Worm (Caenorhabditis elegans) whole organism, L3 larva: ENCODE measurements around the gene pqn-63.
A peak's percentile ranks its signal among the peaks of the same experiment; 100 is the strongest.

Experiments used
- ZK546.5 ChIP-seq: sonication (generic microtip); optimal IDR thresholded peaks from 2 replicates; lab custom pipeline; 2017; ENCODE audit warnings: missing biosample characterization, missing genetic modification characterization
- aly-2 ChIP-seq: fragments of 150-350 bp; optimal IDR thresholded peaks from 2 replicates; lab custom pipeline; 2014; ENCODE audit warnings: missing biosample characterization, missing genetic modification characterization
- ama-1 ChIP-seq: fragments of 150-350 bp; optimal IDR thresholded peaks from 2 replicates; lab custom pipeline; 2018
- ceh-28 ChIP-seq: fragments of 150-350 bp; optimal IDR thresholded peaks from 2 replicates; lab custom pipeline; 2014; ENCODE audit warnings: missing biosample characterization, missing genetic modification reagents, missing genetic modification characterization
- ceh-82 ChIP-seq: fragments of 150-350 bp; optimal IDR thresholded peaks from 2 replicates; lab custom pipeline; 2014; ENCODE audit warnings: missing biosample characterization, missing genetic modification characterization
- ceh-9 ChIP-seq: sonication (generic microtip); optimal IDR thresholded peaks from 2 replicates; lab custom pipeline; 2018; ENCODE audit warnings: missing biosample characterization, missing genetic modification characterization
- daf-12 ChIP-seq: fragments of 150-350 bp; optimal IDR thresholded peaks from 2 replicates; lab custom pipeline; 2014; ENCODE audit warnings: missing biosample characterization, missing genetic modification reagents, missing genetic modification characterization
- egl-27 ChIP-seq: sonication (generic microtip); optimal IDR thresholded peaks from 4 replicates; lab custom pipeline; 2017; ENCODE audit warnings: missing biosample characterization, missing genetic modification reagents, missing genetic modification characterization
- egl-5 ChIP-seq: fragments of 150-350 bp; optimal IDR thresholded peaks from 2 replicates; lab custom pipeline; 2017; ENCODE audit warnings: missing biosample characterization, missing genetic modification reagents, missing genetic modification characterization, inconsistent platforms
- elt-1 ChIP-seq: fragments of 150-350 bp; optimal IDR thresholded peaks from 2 replicates; lab custom pipeline; 2014; ENCODE audit warnings: missing biosample characterization, missing genetic modification characterization
- elt-2 ChIP-seq: sonication (generic microtip); optimal IDR thresholded peaks from 2 replicates; lab custom pipeline; 2016; ENCODE audit warnings: missing genetic modification reagents, mild to moderate bottlenecking, missing genetic modification characterization, missing compliant biosample characterization
- elt-3 ChIP-seq, 3 experiments: fragments of 150-350 bp in 1 of 3; sonication (generic microtip) in 2 of 3; optimal IDR thresholded peaks; 2 replicates in 2 of 3; 4 replicates in 1 of 3; lab custom pipeline; 2014 to 2017; ENCODE audit warnings: missing biosample characterization in 3 of 3, missing genetic modification characterization in 3 of 3
- eor-1 ChIP-seq, 2 experiments: fragments of 150-350 bp; optimal IDR thresholded peaks; 2 replicates each; lab custom pipeline; 2014 to 2018; ENCODE audit warnings: missing biosample characterization in 2 of 2, missing genetic modification characterization in 2 of 2
- fkh-2 ChIP-seq: fragments of 150-350 bp; optimal IDR thresholded peaks from 2 replicates; lab custom pipeline; 2014; ENCODE audit warnings: missing biosample characterization, missing genetic modification reagents, missing genetic modification characterization
- hmg-11 ChIP-seq: sonication (generic microtip); optimal IDR thresholded peaks from 2 replicates; lab custom pipeline; 2016; ENCODE audit warnings: missing genetic modification characterization, missing compliant biosample characterization
- jun-1 ChIP-seq: fragments of 150-350 bp; optimal IDR thresholded peaks from 2 replicates; lab custom pipeline; 2014; ENCODE audit warnings: missing biosample characterization, missing genetic modification reagents, missing genetic modification characterization
- lin-39 ChIP-seq: fragments of 150-350 bp; optimal IDR thresholded peaks from 2 replicates; lab custom pipeline; 2018; ENCODE audit warnings: missing biosample characterization, missing genetic modification reagents, missing genetic modification characterization
- mml-1 ChIP-seq: fragments of 150-350 bp; sonication (generic microtip); optimal IDR thresholded peaks from 3 replicates; lab custom pipeline; 2014; ENCODE audit warnings: missing biosample characterization, missing genetic modification characterization
- nfya-1 ChIP-seq: sonication (generic microtip); optimal IDR thresholded peaks from 2 replicates; lab custom pipeline; 2017; ENCODE audit warnings: missing genetic modification characterization, mild to moderate bottlenecking, missing compliant biosample characterization, antibody characterized with exemption, moderate library complexity; ENCODE audit not compliant: insufficient read depth
- nhr-12 ChIP-seq: fragments of 150-350 bp; optimal IDR thresholded peaks from 2 replicates; lab custom pipeline; 2014; ENCODE audit warnings: missing biosample characterization, missing genetic modification characterization
- nhr-23 ChIP-seq: fragments of 150-350 bp; optimal IDR thresholded peaks from 2 replicates; lab custom pipeline; 2014; ENCODE audit warnings: missing biosample characterization, missing genetic modification reagents, missing genetic modification characterization
- nhr-237 ChIP-seq: fragments of 150-350 bp; optimal IDR thresholded peaks from 2 replicates; lab custom pipeline; 2014; ENCODE audit warnings: missing biosample characterization, missing genetic modification characterization
- nhr-25 ChIP-seq: sonication (generic microtip); optimal IDR thresholded peaks from 2 replicates; lab custom pipeline; 2017; ENCODE audit warnings: missing biosample characterization, missing genetic modification characterization
- nhr-28 ChIP-seq: fragments of 150-350 bp; optimal IDR thresholded peaks from 2 replicates; lab custom pipeline; 2014; ENCODE audit warnings: missing biosample characterization, missing genetic modification characterization
- nhr-43 ChIP-seq: sonication (generic microtip); optimal IDR thresholded peaks from 2 replicates; lab custom pipeline; 2016; ENCODE audit warnings: mild to moderate bottlenecking, missing genetic modification characterization, missing compliant biosample characterization; ENCODE audit not compliant: poor library complexity, severe bottlenecking
- nhr-67 ChIP-seq: fragments of 150-350 bp; optimal IDR thresholded peaks from 2 replicates; lab custom pipeline; 2014; ENCODE audit warnings: missing biosample characterization, missing genetic modification characterization
- nhr-76 ChIP-seq: fragments of 150-350 bp; sonication (generic microtip); optimal IDR thresholded peaks from 5 replicates; lab custom pipeline; 2014; ENCODE audit warnings: missing biosample characterization, missing genetic modification characterization
- nhr-77 ChIP-seq: fragments of 150-350 bp; optimal IDR thresholded peaks from 2 replicates; lab custom pipeline; 2014; ENCODE audit warnings: missing biosample characterization, missing genetic modification characterization
- pha-4 ChIP-seq: fragments of 150-350 bp; optimal IDR thresholded peaks from 2 replicates; lab custom pipeline; 2014; ENCODE audit warnings: missing biosample characterization, missing genetic modification reagents, missing genetic modification characterization
- pqm-1 ChIP-seq: fragments of 150-350 bp; optimal IDR thresholded peaks from 2 replicates; lab custom pipeline; 2017; ENCODE audit warnings: missing biosample characterization, missing genetic modification characterization, inconsistent platforms
- skn-1 ChIP-seq: fragments of 150-350 bp; optimal IDR thresholded peaks from 2 replicates; lab custom pipeline; 2014; ENCODE audit warnings: missing biosample characterization, missing genetic modification characterization
- tbx-2 ChIP-seq: sonication (generic microtip); optimal IDR thresholded peaks from 2 replicates; lab custom pipeline; 2016; ENCODE audit warnings: mild to moderate bottlenecking, missing genetic modification characterization, missing compliant biosample characterization
- unc-39 ChIP-seq: sonication (generic microtip); optimal IDR thresholded peaks from 4 replicates; lab custom pipeline; 2017; ENCODE audit warnings: missing biosample characterization, missing genetic modification characterization
- unc-62 ChIP-seq: fragments of 150-350 bp; sonication (generic microtip); optimal IDR thresholded peaks from 4 replicates; lab custom pipeline; 2014; ENCODE audit warnings: missing biosample characterization, missing genetic modification reagents, missing genetic modification characterization
- zag-1 ChIP-seq: fragments of 150-350 bp; optimal IDR thresholded peaks from 2 replicates; lab custom pipeline; 2014; ENCODE audit warnings: missing biosample characterization, missing genetic modification characterization
- ztf-4 ChIP-seq: fragments of 150-350 bp; optimal IDR thresholded peaks from 2 replicates; lab custom pipeline; 2014; ENCODE audit warnings: missing biosample characterization, missing genetic modification characterization

Gene pqn-63

DNA sequence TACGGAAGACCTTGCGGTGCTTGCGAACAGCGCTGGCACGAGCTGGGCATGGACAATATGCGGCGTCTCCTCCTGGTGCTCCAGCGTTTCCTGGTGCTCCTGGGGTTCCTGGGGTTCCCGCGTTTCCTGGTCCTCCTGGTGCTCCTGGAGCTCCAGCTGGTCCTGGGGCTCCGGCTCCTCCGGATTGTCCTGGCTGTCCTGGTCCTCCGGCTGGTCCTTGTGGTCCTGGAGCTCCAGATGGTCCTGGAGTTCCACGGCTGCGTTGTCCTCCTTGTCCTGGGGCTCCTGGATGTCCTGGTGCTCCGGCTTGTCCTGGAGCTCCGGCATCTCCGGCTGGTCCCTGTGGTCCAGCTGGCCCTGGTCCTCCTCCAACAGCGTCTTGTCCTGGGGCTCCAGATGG lies 16.5 kb downstream of the pqn-63 start:
- TF ChIP-seq ztf-4 (tag; lab: Kevin White, UChicago) (no peak), pha-4 (tag; lab: Kevin White, UChicago) (no peak), nfya-1 (tag; lab: Kevin White, UChicago) (no peak), tbx-2 (no peak), hmg-11 (tag; lab: Kevin White, UChicago) (no peak), daf-12 (tag; lab: Kevin White, UChicago) (no peak), nhr-67 (no peak), mml-1 (tag; lab: Kevin White, UChicago) (no peak), jun-1 (tag; lab: Kevin White, UChicago) (no peak), ceh-28 (no peak), nhr-77 (tag; lab: Kevin White, UChicago) (no peak), nhr-23 (tag; lab: Kevin White, UChicago) (no peak), zag-1 (tag; lab: Kevin White, UChicago) (no peak), nhr-76 (tag; lab: Kevin White, UChicago) (no peak), aly-2 (no peak), nhr-28 (tag; lab: Kevin White, UChicago) (no peak), unc-62 (GFP tag; lab: Kevin White, UChicago) (no peak), ceh-9 (tag; lab: Kevin White, UChicago) (no peak)

DNA sequence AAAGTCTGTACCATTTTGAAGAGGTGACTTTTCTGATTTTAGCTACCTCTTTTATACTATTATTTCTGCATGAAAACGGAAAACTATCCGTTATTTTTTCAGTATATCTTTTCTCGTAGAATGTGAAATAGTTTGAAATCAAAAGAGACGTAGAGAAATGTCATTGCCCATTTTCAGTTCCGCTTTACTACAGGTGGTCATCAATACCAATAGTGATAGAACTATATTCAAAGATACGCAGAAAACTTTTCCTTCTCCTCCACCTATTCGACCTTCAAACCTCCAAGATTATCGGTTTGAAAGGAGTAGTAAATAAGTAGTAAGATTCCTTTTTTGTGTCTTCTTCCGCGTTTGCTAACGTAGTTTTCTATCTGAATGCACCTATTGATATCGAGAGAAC lies 17.5 kb downstream of the pqn-63 start, which contains the start of gene col-147:
Gene col-147 (minus strand): TSS at position 26 of the 400 bp plus-strand sequence.
- TF ChIP-seq nhr-43 (tag; lab: Kevin White, UChicago) (no peak), nhr-77 (tag; lab: Kevin White, UChicago) (no peak), unc-62 (GFP tag; lab: Kevin White, UChicago) (no peak), egl-27 (tag; lab: Kevin White, UChicago) (no peak), nhr-25 (peak; percentile 39), ama-1 (no peak), nhr-23 (tag; lab: Kevin White, UChicago) (peak; percentile 44), skn-1 (no peak), nhr-67 (no peak), lin-39 (tag; lab: Kevin White, UChicago) (no peak)

DNA sequence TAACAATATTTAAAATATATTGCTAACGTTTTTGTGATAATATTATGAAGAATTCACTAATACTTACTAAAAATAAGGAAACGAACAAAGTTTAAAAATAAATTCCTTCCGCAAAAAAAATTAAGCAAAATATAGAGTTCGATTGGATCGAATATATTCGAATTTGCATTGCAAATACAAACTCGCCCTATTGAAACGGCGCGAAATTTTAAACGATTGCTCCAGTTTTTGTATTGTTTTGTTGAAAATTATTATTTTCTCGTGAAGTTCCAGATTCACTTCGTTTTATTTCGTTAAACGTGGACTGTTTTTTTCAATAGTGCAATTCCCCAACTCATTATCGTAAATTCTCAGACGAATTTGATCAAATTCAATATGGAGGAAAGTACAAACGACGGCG lies 29.7 kb downstream of the pqn-63 start, which contains the start of the genes atl-1 and hcp-2:
Gene atl-1 (minus strand): TSS at position 89 of the 400 bp plus-strand sequence.
Gene hcp-2 (plus strand): TSS at position 353 of the 400 bp plus-strand sequence.
- TF ChIP-seq mml-1 (tag; lab: Kevin White, UChicago) = no peak
- no peak for TF ChIP-seq eor-1 (tag; optimal IDR thresholded peaks at IDR 0.05; lab: Kevin White, UChicago)
- TF ChIP-seq tbx-2 = no peak
- no peak for TF ChIP-seq nhr-237 (tag; lab: Kevin White, UChicago)
- TF ChIP-seq elt-3 (tag; optimal IDR thresholded peaks at IDR 0.05; lab: Kevin White, UChicago) = no peak
- no peak for TF ChIP-seq pqm-1
- TF ChIP-seq fkh-2 (tag; lab: Kevin White, UChicago) = no peak

ce11 chrV:9651294-9651693 lies 35.5 kb downstream of the pqn-63 start, which contains the start of gene T06E4.21:
Gene T06E4.21, plus strand, starts transcription at chrV:9651594.
- TF ChIP-seq nhr-76 (tag; lab: Kevin White, UChicago) (no peak), ama-1 (no peak), pha-4 (tag; lab: Kevin White, UChicago) (no peak), nhr-12 (tag; lab: Kevin White, UChicago) (no peak), nhr-43 (tag; lab: Kevin White, UChicago) (no peak), nhr-237 (tag; lab: Kevin White, UChicago) (no peak), elt-2 (tag; lab: Kevin White, UChicago) (no peak), tbx-2 (no peak), mml-1 (tag; lab: Kevin White, UChicago) (no peak), elt-1 (no peak), elt-3 (tag; optimal IDR thresholded peaks at IDR 0.05; lab: Kevin White, UChicago) (no peak), lin-39 (tag; lab: Kevin White, UChicago) (no peak), ZK546.5 (tag; lab: Kevin White, UChicago) (no peak), egl-5 (no peak), ceh-28 (no peak), unc-39 (tag; lab: Kevin White, UChicago) (no peak), nhr-28 (tag; lab: Kevin White, UChicago) (no peak), ceh-82 (tag; lab: Kevin White, UChicago) (no peak), egl-27 (tag; lab: Kevin White, UChicago) (no peak)
- TF ChIP-seq, all 47 proteins: peak for 0
